Worm (Caenorhabditis elegans) whole organism, midembryonic: ENCODE results near the gene F55B11.5.

ENCODE experiments used
- T22C8.4 ChIP-seq: fragments of 200-800 bp; sonication (Bioruptor generic); IDR thresholded peaks from 2 replicates; pipeline ENCODE4 v1.3.6; 2022; ENCODE audit warnings: missing genetic modification characterization, missing compliant biosample characterization
- cog-1 ChIP-seq: sonication (generic microtip); optimal IDR thresholded peaks from 2 replicates; lab custom pipeline; 2016; ENCODE audit warnings: missing genetic modification characterization, missing compliant biosample characterization
- flt-1 ChIP-seq: fragments of 200-800 bp; sonication (Bioruptor generic); IDR thresholded peaks from 2 replicates; pipeline ENCODE4 v1.3.6; 2022; ENCODE audit warnings: missing genetic modification characterization, missing compliant biosample characterization
- klf-2 ChIP-seq: fragments of 200-800 bp; sonication (Bioruptor generic); conservative IDR thresholded peaks from 2 replicates; pipeline ENCODE4 v1.3.6; 2022; ENCODE audit warnings: missing genetic modification reagents, missing genetic modification characterization, missing compliant biosample characterization
- med-1 ChIP-seq: sonication (generic microtip); optimal IDR thresholded peaks from 2 replicates; lab custom pipeline; 2017; ENCODE audit warnings: missing genetic modification characterization, mild to moderate bottlenecking, missing compliant biosample characterization, antibody characterized with exemption, missing genetic modification reagents; ENCODE audit not compliant: insufficient read depth
- ref-1 ChIP-seq: fragments of 200-800 bp; sonication (Bioruptor generic); conservative IDR thresholded peaks from 2 replicates; pipeline ENCODE4 v1.3.6; 2022; ENCODE audit warnings: missing genetic modification reagents, missing genetic modification characterization, missing compliant biosample characterization
- tab-1 ChIP-seq: fragments of 200-800 bp; sonication (Bioruptor generic); IDR thresholded peaks from 2 replicates; pipeline ENCODE4 v1.3.6; 2022; ENCODE audit warnings: missing genetic modification characterization, missing compliant biosample characterization
- ztf-23 ChIP-seq: fragments of 200-800 bp; sonication (Bioruptor generic); IDR thresholded peaks from 2 replicates; pipeline ENCODE4 v1.3.6; 2022; ENCODE audit warnings: missing genetic modification reagents, missing genetic modification characterization, missing compliant biosample characterization
- ztf-29 ChIP-seq: fragments of 200-800 bp; sonication (Bioruptor generic); IDR thresholded peaks from 2 replicates; pipeline ENCODE4 v1.3.6; 2022; ENCODE audit warnings: missing genetic modification reagents, missing genetic modification characterization, missing compliant biosample characterization

F55B11.5 gene

ce11 chrIV:14391268-14391667, 36.2 kb upstream of the F55B11.5 start:
- TF ChIP-seq ztf-29 (GFP tag; lab: Robert Waterston, UW) = no peak
- TF ChIP-seq T22C8.4 (GFP tag; lab: Robert Waterston, UW) = no peak
- no peak for TF ChIP-seq ref-1 (GFP tag; lab: Robert Waterston, UW)
- no peak for TF ChIP-seq ztf-23 (GFP tag; lab: Robert Waterston, UW)
- no peak for TF ChIP-seq med-1 (GFP tag; lab: Kevin White, UChicago)
- no peak for TF ChIP-seq flt-1 (GFP tag; lab: Robert Waterston, UW)
- TF ChIP-seq klf-2 (GFP tag; lab: Robert Waterston, UW) = no peak
- no peak for TF ChIP-seq cog-1 (tag; lab: Kevin White, UChicago)
- no peak for TF ChIP-seq tab-1 (GFP tag; lab: Robert Waterston, UW)

DNA sequence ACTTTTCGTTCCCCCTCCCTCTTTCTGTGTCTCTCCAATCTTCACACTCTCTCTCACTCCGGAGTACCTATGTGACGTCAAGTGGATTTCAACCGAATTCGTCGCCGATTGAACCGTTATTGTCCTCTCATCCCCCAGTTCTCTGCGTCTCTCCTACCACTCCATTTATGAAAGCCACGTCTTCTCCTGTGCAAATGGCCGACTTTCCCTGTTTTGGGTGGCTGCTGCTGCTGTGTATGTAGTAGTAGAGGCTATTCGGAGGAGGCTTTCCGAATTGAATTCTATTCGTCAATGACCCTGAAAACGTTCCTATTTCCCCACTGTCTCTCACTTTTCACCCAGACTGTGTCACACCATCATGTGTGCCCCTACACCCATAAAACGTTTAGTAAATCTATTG, 35.7 kb upstream of the F55B11.5 start:
- TF ChIP-seq flt-1 (GFP tag; lab: Robert Waterston, UW) (no peak), ref-1 (GFP tag; lab: Robert Waterston, UW) (no peak), T22C8.4 (GFP tag; lab: Robert Waterston, UW) (no peak), ztf-23 (GFP tag; lab: Robert Waterston, UW) (no peak), tab-1 (GFP tag; lab: Robert Waterston, UW) (no peak), klf-2 (GFP tag; lab: Robert Waterston, UW) (no peak), ztf-29 (GFP tag; lab: Robert Waterston, UW) (no peak), cog-1 (tag; lab: Kevin White, UChicago) (no peak), med-1 (GFP tag; lab: Kevin White, UChicago) (no peak)

DNA sequence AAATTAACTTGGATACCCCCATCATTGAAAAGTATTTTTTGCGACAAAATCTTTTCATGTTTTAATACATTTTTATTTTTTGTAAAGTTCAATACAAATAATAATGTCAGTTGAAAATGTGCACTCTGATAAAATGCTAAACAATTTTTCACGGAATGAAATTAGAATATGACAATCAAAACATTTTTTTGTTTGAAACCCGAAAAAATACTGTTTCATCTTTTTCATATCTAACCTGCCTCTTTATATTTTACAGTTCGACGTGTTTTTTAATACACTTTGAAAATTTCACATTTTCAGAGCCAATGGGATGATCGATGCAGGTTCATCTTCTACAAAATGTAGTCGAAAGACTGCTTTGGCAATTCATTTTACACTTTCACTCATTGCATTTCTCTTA, 33.7 kb upstream of the F55B11.5 start, which contains the start of gene clc-8:
clc-8 (plus strand) TSS at position 301 of the 400 bp plus-strand sequence.
- TF ChIP-seq flt-1 (GFP tag; lab: Robert Waterston, UW) (no peak), med-1 (GFP tag; lab: Kevin White, UChicago) (no peak), ztf-23 (GFP tag; lab: Robert Waterston, UW) (no peak), ztf-29 (GFP tag; lab: Robert Waterston, UW) (no peak), T22C8.4 (GFP tag; lab: Robert Waterston, UW) (no peak), tab-1 (GFP tag; lab: Robert Waterston, UW) (no peak), ref-1 (GFP tag; lab: Robert Waterston, UW) (no peak), cog-1 (tag; lab: Kevin White, UChicago) (no peak), klf-2 (GFP tag; lab: Robert Waterston, UW) (no peak)

ce11 chrIV:14394812-14395211, 32.7 kb upstream of the F55B11.5 start:
- TF ChIP-seq tab-1 (GFP tag; lab: Robert Waterston, UW) (no peak), med-1 (GFP tag; lab: Kevin White, UChicago) (no peak), ztf-23 (GFP tag; lab: Robert Waterston, UW) (no peak), klf-2 (GFP tag; lab: Robert Waterston, UW) (no peak), ztf-29 (GFP tag; lab: Robert Waterston, UW) (no peak), cog-1 (tag; lab: Kevin White, UChicago) (no peak), T22C8.4 (GFP tag; lab: Robert Waterston, UW) (no peak), ref-1 (GFP tag; lab: Robert Waterston, UW) (no peak), flt-1 (GFP tag; lab: Robert Waterston, UW) (no peak)

DNA sequence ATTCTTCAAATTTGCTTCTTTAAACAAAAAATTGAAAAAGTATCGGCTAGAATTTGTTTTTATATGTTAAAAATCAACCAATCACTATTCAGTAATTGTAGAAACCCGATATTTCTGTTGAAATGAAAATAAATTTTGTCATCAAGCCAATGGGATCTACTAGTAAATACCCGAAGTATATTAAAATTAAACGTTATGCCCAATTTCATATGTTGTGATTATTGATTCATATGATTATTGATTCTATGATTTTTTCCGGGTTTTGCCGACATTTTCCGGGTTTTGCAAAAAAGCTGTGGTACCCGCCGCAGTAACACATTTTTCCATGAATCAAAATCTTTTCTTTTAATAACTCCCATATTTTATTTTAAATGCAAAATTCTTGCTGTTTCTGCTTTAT, 32.0 kb upstream of the F55B11.5 start:
- TF ChIP-seq cog-1 (tag; lab: Kevin White, UChicago) (no peak), med-1 (GFP tag; lab: Kevin White, UChicago) (no peak), ztf-29 (GFP tag; lab: Robert Waterston, UW) (no peak), tab-1 (GFP tag; lab: Robert Waterston, UW) (no peak), ztf-23 (GFP tag; lab: Robert Waterston, UW) (no peak), klf-2 (GFP tag; lab: Robert Waterston, UW) (no peak), flt-1 (GFP tag; lab: Robert Waterston, UW) (no peak), T22C8.4 (GFP tag; lab: Robert Waterston, UW) (no peak), ref-1 (GFP tag; lab: Robert Waterston, UW) (no peak)

DNA sequence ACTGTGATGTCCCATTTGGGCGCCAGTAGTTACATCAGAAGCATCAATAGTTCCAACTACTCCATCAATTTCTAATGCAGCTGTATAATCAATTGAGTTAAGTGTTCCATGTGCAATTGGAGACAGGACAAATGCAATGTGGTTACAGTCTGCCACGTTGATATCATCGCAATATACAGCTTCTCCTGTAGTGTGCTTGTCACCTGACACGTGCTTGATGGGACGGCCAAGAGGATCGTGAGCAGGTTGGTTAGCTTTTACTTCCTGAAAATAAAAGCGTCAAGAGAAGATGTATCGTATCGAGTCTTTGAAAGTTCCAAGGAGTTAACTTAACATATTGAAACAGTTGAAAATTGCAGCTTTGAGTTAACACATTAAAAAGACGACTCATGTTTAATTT, 18.9 kb upstream of the F55B11.5 start:
- TF ChIP-seq tab-1 (GFP tag; lab: Robert Waterston, UW) (no peak), cog-1 (tag; lab: Kevin White, UChicago) (no peak), ztf-23 (GFP tag; lab: Robert Waterston, UW) (no peak), T22C8.4 (GFP tag; lab: Robert Waterston, UW) (no peak), klf-2 (GFP tag; lab: Robert Waterston, UW) (no peak), flt-1 (GFP tag; lab: Robert Waterston, UW) (no peak), ref-1 (GFP tag; lab: Robert Waterston, UW) (no peak), med-1 (GFP tag; lab: Kevin White, UChicago) (no peak), ztf-29 (GFP tag; lab: Robert Waterston, UW) (no peak)

DNA sequence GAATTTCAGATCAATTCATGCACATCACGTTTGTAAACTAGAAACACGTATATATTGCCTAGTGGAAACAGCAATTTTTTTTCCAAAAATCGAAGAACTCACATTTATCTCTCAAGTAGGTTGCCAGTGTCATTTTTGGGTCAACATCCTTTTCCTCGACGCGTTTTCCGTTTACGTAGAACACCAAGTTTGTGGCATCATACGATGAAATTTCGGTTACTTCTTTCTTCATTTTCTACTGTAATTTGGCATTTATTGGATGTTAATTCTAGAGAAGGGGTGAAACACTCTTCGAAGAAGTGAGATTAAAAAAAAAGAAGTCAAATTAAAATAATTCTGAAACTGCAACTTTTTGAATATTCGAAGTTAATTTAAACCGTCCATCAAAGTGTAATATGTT, 14.8 kb upstream of the F55B11.5 start, which contains the start of gene xdh-1:
xdh-1 (minus strand) TSS at position 240 of the 400 bp plus-strand sequence.
- TF ChIP-seq tab-1 (GFP tag; lab: Robert Waterston, UW) (no peak), ztf-29 (GFP tag; lab: Robert Waterston, UW) (no peak), flt-1 (GFP tag; lab: Robert Waterston, UW) (no peak), T22C8.4 (GFP tag; lab: Robert Waterston, UW) (no peak), med-1 (GFP tag; lab: Kevin White, UChicago) (no peak), ref-1 (GFP tag; lab: Robert Waterston, UW) (no peak), cog-1 (tag; lab: Kevin White, UChicago) (no peak), klf-2 (GFP tag; lab: Robert Waterston, UW) (no peak), ztf-23 (GFP tag; lab: Robert Waterston, UW) (no peak)

DNA sequence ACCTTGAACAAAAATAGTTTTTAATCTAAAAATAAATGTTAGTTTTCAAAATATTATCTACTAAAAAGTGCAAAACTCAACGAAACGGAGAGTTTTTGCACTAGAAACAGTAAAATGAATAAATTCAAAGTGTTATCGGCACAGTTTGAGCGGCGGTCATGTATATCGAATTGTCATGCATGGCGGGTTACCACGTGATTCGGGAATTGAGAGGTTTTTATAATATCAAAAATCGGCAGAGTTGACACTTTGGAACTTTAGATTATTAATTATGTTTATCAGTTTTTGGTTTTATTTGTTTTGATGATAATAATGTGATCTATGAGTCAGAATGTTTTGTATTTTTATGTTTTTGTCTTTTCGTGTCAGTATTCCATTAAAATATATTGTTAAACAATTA, 14.1 kb upstream of the F55B11.5 start:
- TF ChIP-seq ref-1 (GFP tag; lab: Robert Waterston, UW) = no peak

DNA sequence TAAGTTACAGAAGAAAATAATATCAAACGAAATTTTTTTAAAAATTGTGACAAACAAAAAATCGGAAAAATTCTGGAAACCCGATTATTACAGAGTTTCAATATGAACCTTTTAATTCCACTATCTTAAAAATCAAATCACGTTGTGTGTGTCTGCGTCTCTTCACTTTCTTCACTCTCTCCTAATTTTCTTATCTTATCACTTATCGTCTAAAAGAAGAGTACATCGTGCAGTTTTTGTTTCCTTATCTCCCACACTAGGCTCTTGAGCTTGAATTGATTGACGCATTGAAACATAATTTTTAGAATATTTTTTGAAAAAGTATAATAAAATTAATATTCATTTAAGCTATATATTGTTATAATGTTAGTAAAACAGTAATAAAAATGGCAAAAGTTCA, 13.3 kb upstream of the F55B11.5 start:
- TF ChIP-seq ztf-29 (GFP tag; lab: Robert Waterston, UW) (no peak), flt-1 (GFP tag; lab: Robert Waterston, UW) (no peak), T22C8.4 (GFP tag; lab: Robert Waterston, UW) (no peak), klf-2 (GFP tag; lab: Robert Waterston, UW) (no peak), ztf-23 (GFP tag; lab: Robert Waterston, UW) (no peak), ref-1 (GFP tag; lab: Robert Waterston, UW) (no peak), med-1 (GFP tag; lab: Kevin White, UChicago) (no peak), cog-1 (tag; lab: Kevin White, UChicago) (no peak), tab-1 (GFP tag; lab: Robert Waterston, UW) (no peak)
